Worm (Caenorhabditis elegans): Measurements from ENCODE around the gene trip-4.

DNA sequence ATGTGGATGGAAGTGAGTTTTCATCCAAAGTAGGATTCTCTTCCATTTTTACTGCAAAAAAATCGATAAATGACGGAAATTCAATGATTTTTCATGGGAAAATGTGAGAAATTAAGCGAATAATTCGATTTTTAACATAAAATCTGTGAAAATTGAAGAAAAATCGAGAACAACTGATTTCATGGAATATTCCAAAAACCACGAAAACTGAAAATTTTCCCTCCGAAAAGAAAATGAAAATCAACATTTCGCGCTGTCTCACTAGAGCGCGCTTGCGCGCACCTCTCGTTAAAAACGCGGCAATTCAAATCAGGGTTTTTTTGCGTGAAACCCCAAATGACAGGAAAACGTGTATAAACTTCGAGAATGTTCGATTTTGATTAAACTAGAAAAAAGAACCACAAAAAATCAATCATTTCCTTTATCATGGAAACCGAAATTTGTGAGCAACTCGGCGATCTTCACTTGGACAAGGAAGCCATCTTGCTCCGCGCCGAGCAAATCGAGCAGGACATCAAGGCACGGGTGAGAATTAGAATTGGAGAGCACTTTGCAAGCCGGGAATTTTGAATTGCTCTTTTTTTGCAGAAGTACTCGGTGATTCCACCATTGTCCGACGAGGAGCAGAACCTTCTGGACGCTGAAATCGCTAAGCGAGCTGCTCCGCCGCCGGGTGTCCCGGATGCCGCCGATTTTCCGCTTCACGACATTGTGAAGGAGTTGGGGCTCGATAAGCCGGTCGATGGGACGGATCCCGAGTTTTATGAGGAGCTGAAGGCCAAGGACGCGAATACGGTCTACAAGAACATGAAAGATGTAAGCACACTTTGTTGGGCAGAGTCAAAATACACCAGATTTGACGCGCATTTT lies 28.6 kb upstream of the trip-4 start, which contains the start of the genes Y53F4B.9 and Y53F4B.11:
- no peak for TF ChIP-seq ceh-40 (GFP tag; IDR thresholded peaks at IDR 0.05)
- TF ChIP-seq mes-4 (tag; optimal IDR thresholded peaks at IDR 0.05) = no peak
- TF ChIP-seq cebp-1 (GFP tag; IDR thresholded peaks at IDR 0.05) = peak; percentile 65
- TF ChIP-seq cebp-1 (tag; optimal IDR thresholded peaks at IDR 0.05) = peak; percentile 61
- TF ChIP-seq B0035.1 (tag; optimal IDR thresholded peaks at IDR 0.05) = no peak
- TF ChIP-seq nfya-1 (tag; optimal IDR thresholded peaks at IDR 0.05; ENCODE audit: borderline replicate concordance, insufficient read depth) = no peak
- peak; percentile 74; the same call in 1 of the 2 replicates for TF ChIP-seq aptf-2 (GFP tag; conservative IDR thresholded peaks at IDR 0.05)
- no peak for TF ChIP-seq hlh-12 (tag; optimal IDR thresholded peaks at IDR 0.05)
- peak; percentile 53 for TF ChIP-seq snpc-4 (GFP tag; optimal IDR thresholded peaks at IDR 0.05)
- TF ChIP-seq snpc-4 (tag; optimal IDR thresholded peaks at IDR 0.05) = peak; percentile 66 to 86 (median 82)
- TF ChIP-seq zim-3 (tag; optimal IDR thresholded peaks at IDR 0.05) = no peak
- TF ChIP-seq snpc-3.4 (tag; optimal IDR thresholded peaks at IDR 0.05) = peak; percentile 87
- peak; percentile 86 for TF ChIP-seq unc-130 (GFP tag; optimal IDR thresholded peaks at IDR 0.05)
- no peak for TF ChIP-seq F52B5.7 (tag; optimal IDR thresholded peaks at IDR 0.05)
- TF ChIP-seq nhr-120 (GFP tag; IDR thresholded peaks at IDR 0.05) = no peak

Measured in whole organism, young adult.